Fruit fly (Drosophila melanogaster) whole organism, embryonic: ENCODE data around the gene Bsg.

Source experiments
- CG10274 ChIP-seq: fragments of 200-800 bp; sonication (Bioruptor generic); optimal IDR thresholded peaks from 3 replicates; lab custom pipeline; 2017; ENCODE audit warnings: missing biosample characterization, mild to moderate bottlenecking, missing genetic modification characterization
- CG12299 ChIP-seq: fragments of 200-800 bp; sonication (Bioruptor generic); optimal IDR thresholded peaks from 2 replicates; lab custom pipeline; 2018; ENCODE audit warnings: missing biosample characterization, mild to moderate bottlenecking, missing genetic modification characterization
- CG12744 ChIP-seq: fragments of 200-800 bp; sonication (Bioruptor generic); optimal IDR thresholded peaks from 2 replicates; lab custom pipeline; 2016; ENCODE audit warnings: missing biosample characterization, missing genetic modification characterization
- CG13624 ChIP-seq: fragments of 200-800 bp; sonication (Bioruptor generic); optimal IDR thresholded peaks from 2 replicates; lab custom pipeline; 2016; ENCODE audit warnings: missing biosample characterization, missing genetic modification characterization
- CG1792 ChIP-seq: fragments of 200-800 bp; sonication (Bioruptor generic); optimal IDR thresholded peaks from 2 replicates; lab custom pipeline; 2016; ENCODE audit warnings: missing biosample characterization, missing genetic modification characterization
- CG2199 ChIP-seq: fragments of 200-800 bp; sonication (Bioruptor generic); IDR thresholded peaks from 3 replicates; pipeline ENCODE4 v1.3.6; 2022; ENCODE audit warnings: missing biosample characterization, missing genetic modification characterization
- CG2202 ChIP-seq: fragments of 200-800 bp; sonication (Bioruptor generic); optimal IDR thresholded peaks from 2 replicates; lab custom pipeline; 2018; ENCODE audit warnings: missing biosample characterization, mild to moderate bottlenecking, missing genetic modification characterization
- CG3407 ChIP-seq: fragments of 200-800 bp; sonication (Bioruptor generic); optimal IDR thresholded peaks from 2 replicates; lab custom pipeline; 2018; ENCODE audit warnings: missing biosample characterization, mild to moderate bottlenecking, missing genetic modification characterization
- CG43689 ChIP-seq: fragments of 200-800 bp; sonication (Bioruptor generic); IDR thresholded peaks from 2 replicates; pipeline ENCODE4 v1.3.6; 2022; ENCODE audit warnings: missing biosample characterization, missing genetic modification characterization
- CG4404 ChIP-seq: fragments of 200-800 bp; sonication (Bioruptor generic); IDR thresholded peaks from 2 replicates; pipeline ENCODE4 v1.3.6; 2022; ENCODE audit warnings: missing biosample characterization, missing genetic modification characterization
- CG4424 ChIP-seq: fragments of 200-800 bp; sonication (Bioruptor generic); optimal IDR thresholded peaks from 3 replicates; lab custom pipeline; 2016; ENCODE audit warnings: missing biosample characterization, missing genetic modification characterization
- CG7839 ChIP-seq: fragments of 200-800 bp; sonication (Bioruptor generic); optimal IDR thresholded peaks from 3 replicates; lab custom pipeline; 2018; ENCODE audit warnings: missing biosample characterization, mild to moderate bottlenecking, missing genetic modification characterization, moderate library complexity
- CG8388 ChIP-seq: fragments of 200-800 bp; sonication (Bioruptor generic); optimal IDR thresholded peaks from 2 replicates; lab custom pipeline; 2019; ENCODE audit warnings: missing biosample characterization, mild to moderate bottlenecking, missing genetic modification characterization, moderate library complexity
- CG8924 ChIP-seq: fragments of 200-800 bp; optimal IDR thresholded peaks from 3 replicates; lab custom pipeline; 2019; ENCODE audit warnings: missing biosample characterization, mild to moderate bottlenecking, missing genetic modification characterization, moderate library complexity
- CG9727 ChIP-seq: fragments of 200-800 bp; sonication (Bioruptor generic); optimal IDR thresholded peaks from 3 replicates; lab custom pipeline; 2017; ENCODE audit warnings: missing biosample characterization, mild to moderate bottlenecking, missing genetic modification characterization
- Dad ChIP-seq: fragments of 200-800 bp; sonication (Bioruptor generic); optimal IDR thresholded peaks from 3 replicates; lab custom pipeline; 2016; ENCODE audit warnings: missing biosample characterization, missing genetic modification characterization
- Doc2 ChIP-seq: fragments of 200-800 bp; sonication (Bioruptor generic); IDR thresholded peaks from 2 replicates; pipeline ENCODE4 v1.3.6; 2022; ENCODE audit warnings: missing biosample characterization, missing genetic modification characterization
- Doc3 ChIP-seq: fragments of 200-800 bp; sonication (Bioruptor generic); IDR thresholded peaks from 3 replicates; pipeline ENCODE4 v1.3.6; 2022; ENCODE audit warnings: missing biosample characterization, missing genetic modification characterization; ENCODE audit not compliant: partially characterized antibody
- Dref ChIP-seq: fragments of 200-800 bp; sonication (Bioruptor generic); IDR thresholded peaks from 2 replicates; pipeline ENCODE4 v1.3.6; 2022; ENCODE audit warnings: missing biosample characterization, missing genetic modification characterization
- Drgx ChIP-seq: fragments of 200-800 bp; sonication (Bioruptor generic); IDR thresholded peaks from 2 replicates; pipeline ENCODE4 v1.3.6; 2022; ENCODE audit warnings: missing biosample characterization, missing genetic modification characterization
- H2.0 ChIP-seq: fragments of 200-800 bp; sonication (Bioruptor generic); IDR thresholded peaks from 2 replicates; pipeline ENCODE4 v1.3.6; 2022; ENCODE audit warnings: missing biosample characterization, missing genetic modification characterization
- Hr51 ChIP-seq, 2 experiments: fragments of 200-800 bp; sonication (Bioruptor generic); optimal IDR thresholded peaks; 2 replicates in 1 of 2; 3 replicates in 1 of 2; lab custom pipeline; 2016 to 2018; ENCODE audit warnings: missing biosample characterization in 2 of 2, missing genetic modification characterization in 2 of 2, mild to moderate bottlenecking in 1 of 2, moderate library complexity in 1 of 2
- Hsf ChIP-seq: fragments of 200-800 bp; sonication (Bioruptor generic); optimal IDR thresholded peaks from 3 replicates; lab custom pipeline; 2016; ENCODE audit warnings: missing biosample characterization, missing genetic modification characterization
- MBD-R2 ChIP-seq: fragments of 200-800 bp; sonication (Bioruptor generic); IDR thresholded peaks from 2 replicates; pipeline ENCODE4 v1.3.6; 2022; ENCODE audit warnings: missing biosample characterization, missing genetic modification characterization
- Mad ChIP-seq: fragments of 200-800 bp; sonication (Bioruptor generic); optimal IDR thresholded peaks from 2 replicates; lab custom pipeline; 2016; ENCODE audit warnings: missing biosample characterization, missing genetic modification characterization
- Oaz ChIP-seq: fragments of 200-800 bp; sonication (Bioruptor generic); IDR thresholded peaks from 2 replicates; pipeline ENCODE4 v1.3.6; 2022; ENCODE audit warnings: missing biosample characterization, missing genetic modification characterization
- Oli ChIP-seq: fragments of 200-800 bp; sonication (Bioruptor generic); optimal IDR thresholded peaks from 2 replicates; lab custom pipeline; 2018; ENCODE audit warnings: missing biosample characterization, mild to moderate bottlenecking, missing genetic modification characterization, moderate library complexity
- Side ChIP-seq: fragments of 200-800 bp; sonication (Bioruptor generic); optimal IDR thresholded peaks from 2 replicates; lab custom pipeline; 2016; ENCODE audit warnings: missing biosample characterization, missing genetic modification characterization
- Spps ChIP-seq: fragments of 200-800 bp; sonication (Bioruptor generic); optimal IDR thresholded peaks from 2 replicates; lab custom pipeline; 2018; ENCODE audit warnings: missing biosample characterization, mild to moderate bottlenecking, missing genetic modification characterization
- TFAM ChIP-seq: fragments of 200-800 bp; sonication (Bioruptor generic); optimal IDR thresholded peaks from 2 replicates; lab custom pipeline; 2017; ENCODE audit warnings: missing biosample characterization, missing genetic modification characterization, inconsistent platforms
- Trl ChIP-seq, 3 experiments: fragments of >200 bp in 2 of 3; fragments of 200-800 bp in 1 of 3; sonication (Bioruptor generic) in 1 of 3; optimal IDR thresholded peaks; 2 replicates in 1 of 3; 3 replicates in 2 of 3; lab custom pipeline; 2016 to 2017; ENCODE audit warnings: missing biosample characterization in 1 of 3, missing genetic modification characterization in 1 of 3
- Xbp1 ChIP-seq: fragments of 200-800 bp; sonication (Bioruptor generic); optimal IDR thresholded peaks from 3 replicates; lab custom pipeline; 2016; ENCODE audit warnings: missing biosample characterization, mild to moderate bottlenecking, missing genetic modification characterization
- bbx ChIP-seq: fragments of 200-800 bp; sonication (Bioruptor generic); IDR thresholded peaks from 2 replicates; pipeline ENCODE4 v1.3.6; 2022; ENCODE audit warnings: missing biosample characterization, missing genetic modification characterization; ENCODE audit not compliant: partially characterized antibody
- bowl ChIP-seq: fragments of 200-800 bp; sonication (Bioruptor generic); IDR thresholded peaks from 2 replicates; pipeline ENCODE4 v1.3.6; 2022; ENCODE audit warnings: missing biosample characterization, missing genetic modification characterization
- corto ChIP-seq: fragments of 200-800 bp; sonication (Bioruptor generic); optimal IDR thresholded peaks from 2 replicates; lab custom pipeline; 2016; ENCODE audit warnings: missing biosample characterization, mild to moderate bottlenecking, missing genetic modification characterization, moderate library complexity
- croc ChIP-seq: fragments of 200-800 bp; sonication (Bioruptor generic); conservative IDR thresholded peaks from 3 replicates; pipeline ENCODE4 v1.3.6; 2022; ENCODE audit warnings: missing biosample characterization, missing genetic modification characterization
- dati ChIP-seq: fragments of 200-800 bp; sonication (Bioruptor generic); IDR thresholded peaks from 2 replicates; pipeline ENCODE4 v1.3.6; 2022; ENCODE audit warnings: missing biosample characterization, missing genetic modification characterization
- dimm ChIP-seq: fragments of 200-800 bp; sonication (Bioruptor generic); IDR thresholded peaks from 2 replicates; pipeline ENCODE4 v1.3.6; 2022; ENCODE audit warnings: missing biosample characterization, missing genetic modification characterization
- emc ChIP-seq: fragments of 200-800 bp; sonication (Bioruptor generic); optimal IDR thresholded peaks from 2 replicates; lab custom pipeline; 2016; ENCODE audit warnings: missing biosample characterization, missing genetic modification characterization
- eve ChIP-seq, 2 experiments: fragments of >200 bp; optimal IDR thresholded peaks; 2 replicates each; lab custom pipeline; 2017; ENCODE audit warnings: missing biosample characterization in 2 of 2, missing genetic modification characterization in 2 of 2
- hbn ChIP-seq: fragments of 200-800 bp; sonication (Bioruptor generic); IDR thresholded peaks from 2 replicates; pipeline ENCODE4 v1.3.6; 2022; ENCODE audit warnings: missing biosample characterization, missing genetic modification characterization; ENCODE audit not compliant: partially characterized antibody
- hth ChIP-seq: fragments of >200 bp; optimal IDR thresholded peaks from 2 replicates; lab custom pipeline; 2017; ENCODE audit warnings: inconsistent platforms
- nmo ChIP-seq: fragments of 200-800 bp; sonication (Bioruptor generic); optimal IDR thresholded peaks from 2 replicates; lab custom pipeline; 2018; ENCODE audit warnings: missing biosample characterization, mild to moderate bottlenecking, missing genetic modification characterization, moderate library complexity
- salm ChIP-seq: fragments of 200-800 bp; sonication (Bioruptor generic); optimal IDR thresholded peaks from 2 replicates; lab custom pipeline; 2018; ENCODE audit warnings: missing biosample characterization, mild to moderate bottlenecking, missing genetic modification characterization
- shn ChIP-seq: fragments of 200-800 bp; sonication (Bioruptor generic); optimal IDR thresholded peaks from 3 replicates; lab custom pipeline; 2016; ENCODE audit warnings: missing biosample characterization, missing genetic modification characterization
- stwl ChIP-seq: fragments of 200-800 bp; sonication (Bioruptor generic); optimal IDR thresholded peaks from 3 replicates; lab custom pipeline; 2018; ENCODE audit warnings: missing biosample characterization, mild to moderate bottlenecking, missing genetic modification characterization, moderate library complexity
- tup ChIP-seq: fragments of 200-800 bp; sonication (Bioruptor generic); optimal IDR thresholded peaks from 2 replicates; lab custom pipeline; 2016; ENCODE audit warnings: missing biosample characterization, mild to moderate bottlenecking, missing genetic modification characterization, moderate library complexity

Gene Bsg

dm6 chr2L:8043282-8043668 lies 39.9 kb upstream of the Bsg start, which contains the start of gene Megf8 (continued):
- TF ChIP-seq hbn (GFP tag; lab: Robert Waterston, UW): peak; percentile 55
- no peak for TF ChIP-seq CG12299 (tag; lab: Kevin White, UChicago)
- no peak for TF ChIP-seq CG7839
- TF ChIP-seq CG3407: no peak

- no peak for TF ChIP-seq CG13624 (GFP tag; lab: Kevin White, UChicago)
- no peak for TF ChIP-seq tup (GFP tag; lab: Kevin White, UChicago)
- TF ChIP-seq CG9727 (GFP tag; lab: Kevin White, UChicago): peak; percentile 49
- no peak for TF ChIP-seq Xbp1
- TF ChIP-seq nmo: peak; percentile 60
- TF ChIP-seq Dref (GFP tag; lab: Robert Waterston, UW): no peak
- no peak for TF ChIP-seq shn (GFP tag; lab: Kevin White, UChicago)
- TF ChIP-seq bbx (GFP tag; lab: Robert Waterston, UW): 0 out of 2 replicates have a peak, but pooled peaks have one; percentile 38
- no peak for TF ChIP-seq Side
- no peak for TF ChIP-seq CG4404
- no peak for TF ChIP-seq CG12744 (GFP tag; lab: Kevin White, UChicago)
- TF ChIP-seq Hsf (GFP tag; lab: Kevin White, UChicago): no peak
- no peak for TF ChIP-seq Hr51 (GFP tag; optimal IDR thresholded peaks at IDR 0.05; lab: Kevin White, UChicago)
- TF ChIP-seq CG8388 (GFP tag; lab: Kevin White, UChicago): no peak
- no peak for TF ChIP-seq CG43689 (GFP tag; lab: Robert Waterston, UW)
- TF ChIP-seq hbn (GFP tag; lab: Robert Waterston, UW): no peak
- TF ChIP-seq Mad (GFP tag; lab: Kevin White, UChicago): no peak
- no peak for TF ChIP-seq CG1792 (GFP tag; lab: Kevin White, UChicago)
- TF ChIP-seq Drgx (GFP tag; lab: Robert Waterston, UW): peak; percentile 64
- TF ChIP-seq CG10274 (GFP tag; lab: Kevin White, UChicago): no peak
- TF ChIP-seq croc (GFP tag; lab: Robert Waterston, UW): peak; percentile 17; the same call in 1 of the 3 replicates
- TF ChIP-seq CG8924 (tag; lab: Kevin White, UChicago): peak; percentile 78
- TF ChIP-seq CG4424: peak; percentile 44
- peak; percentile 4 for TF ChIP-seq CG2202 (tag; lab: Kevin White, UChicago)
- no peak for TF ChIP-seq eve (GFP tag; optimal IDR thresholded peaks at IDR 0.05; lab: Kevin White, UChicago)
- TF ChIP-seq bowl (GFP tag; lab: Robert Waterston, UW): no peak
- TF ChIP-seq CG2199 (GFP tag; lab: Robert Waterston, UW): no peak
- no peak for TF ChIP-seq Trl (optimal IDR thresholded peaks at IDR 0.05; lab: Kevin White, UChicago)
- TF ChIP-seq Trl (GFP tag; optimal IDR thresholded peaks at IDR 0.05; lab: Kevin White, UChicago): no peak
- TF ChIP-seq dati (GFP tag; lab: Robert Waterston, UW): no peak
- no peak for TF ChIP-seq corto (GFP tag; lab: Kevin White, UChicago)
- TF ChIP-seq salm (tag; lab: Kevin White, UChicago): no peak
- TF ChIP-seq Oaz (GFP tag; lab: Robert Waterston, UW): no peak
- no peak for TF ChIP-seq TFAM (GFP tag; lab: Kevin White, UChicago)
- TF ChIP-seq Oli: peak; percentile 23
- TF ChIP-seq emc (GFP tag; lab: Kevin White, UChicago): no peak
- no peak for TF ChIP-seq Doc3 (GFP tag; lab: Robert Waterston, UW)
- no peak for TF ChIP-seq dimm (GFP tag; lab: Robert Waterston, UW)
- no peak for TF ChIP-seq hth (lab: Kevin White, UChicago)
- peak; percentile 65 for TF ChIP-seq stwl (tag; lab: Kevin White, UChicago)
- peak; percentile 74 for TF ChIP-seq MBD-R2 (GFP tag; lab: Robert Waterston, UW)
- no peak for TF ChIP-seq Doc2 (GFP tag; lab: Robert Waterston, UW)
- peak; percentile 29 for TF ChIP-seq Spps
- TF ChIP-seq H2.0 (GFP tag; lab: Robert Waterston, UW): no peak
- TF ChIP-seq CG7839: no peak
- no peak for TF ChIP-seq Dad (GFP tag; lab: Kevin White, UChicago)
These were observed 11.9 kb upstream of the Bsg start, which contains the start of gene poe for dm6 chr2L:8071112-8071976. Gene poe (minus strand): TSS chr2L:8071624.
